Fruit fly (Drosophila melanogaster) whole organism, embryonic: ENCODE measurements around the gene CG10874.

Experiments
- Aef1 ChIP-seq: fragments of 200-800 bp; sonication (Bioruptor generic); IDR thresholded peaks from 3 replicates; pipeline ENCODE4 v1.3.6; 2022; ENCODE audit warnings: missing biosample characterization, missing genetic modification characterization
- BEAF-32 ChIP-seq: fragments of 200-800 bp; sonication (Bioruptor generic); optimal IDR thresholded peaks from 3 replicates; lab custom pipeline; 2017; ENCODE audit warnings: missing biosample characterization, missing genetic modification characterization, mild to moderate bottlenecking, moderate library complexity, missing genetic modification reagents
- CG10147 ChIP-seq: fragments of 200-800 bp; sonication (Bioruptor generic); optimal IDR thresholded peaks from 2 replicates; lab custom pipeline; 2019; ENCODE audit warnings: missing biosample characterization, mild to moderate bottlenecking, missing genetic modification characterization, moderate library complexity
- CG10979 ChIP-seq: fragments of 200-800 bp; sonication (Bioruptor generic); optimal IDR thresholded peaks from 2 replicates; lab custom pipeline; 2018; ENCODE audit warnings: missing biosample characterization, mild to moderate bottlenecking, missing genetic modification characterization, moderate library complexity
- CG11085 ChIP-seq: fragments of 200-800 bp; sonication (Bioruptor generic); IDR thresholded peaks from 2 replicates; pipeline ENCODE4 v1.3.6; 2022; ENCODE audit warnings: missing biosample characterization, missing genetic modification characterization
- CG11247 ChIP-seq: fragments of 200-800 bp; sonication (Bioruptor generic); IDR thresholded peaks from 2 replicates; pipeline ENCODE4 v1.3.6; 2022; ENCODE audit warnings: missing biosample characterization, missing genetic modification characterization
- CG11398 ChIP-seq: fragments of 200-800 bp; sonication (Bioruptor generic); optimal IDR thresholded peaks from 2 replicates; lab custom pipeline; 2016; ENCODE audit warnings: missing biosample characterization, missing genetic modification characterization
- CG11504 ChIP-seq: fragments of 200-800 bp; sonication (Bioruptor generic); optimal IDR thresholded peaks from 3 replicates; lab custom pipeline; 2019; ENCODE audit warnings: missing biosample characterization, mild to moderate bottlenecking, missing genetic modification characterization, moderate library complexity
- CG13287 ChIP-seq: fragments of 200-800 bp; sonication (Bioruptor generic); IDR thresholded peaks from 2 replicates; pipeline ENCODE4 v1.3.6; 2022; ENCODE audit warnings: missing biosample characterization, missing genetic modification characterization; ENCODE audit not compliant: partially characterized antibody
- CG7745 ChIP-seq: fragments of 200-800 bp; sonication (Bioruptor generic); optimal IDR thresholded peaks from 2 replicates; lab custom pipeline; 2018; ENCODE audit warnings: missing biosample characterization, mild to moderate bottlenecking, missing genetic modification characterization, moderate library complexity
- CG7963 ChIP-seq: fragments of 200-800 bp; sonication (Bioruptor generic); IDR thresholded peaks from 3 replicates; pipeline ENCODE4 v1.3.6; 2022; ENCODE audit warnings: missing biosample characterization, missing genetic modification characterization; ENCODE audit not compliant: partially characterized antibody
- CG9797 ChIP-seq: fragments of 200-800 bp; sonication (Bioruptor generic); optimal IDR thresholded peaks from 3 replicates; lab custom pipeline; 2018; ENCODE audit warnings: missing biosample characterization, mild to moderate bottlenecking, missing genetic modification characterization
- Dek ChIP-seq: fragments of 200-800 bp; sonication (Bioruptor generic); optimal IDR thresholded peaks from 3 replicates; lab custom pipeline; 2019; ENCODE audit warnings: missing biosample characterization, mild to moderate bottlenecking, missing genetic modification characterization, moderate library complexity
- Gsc ChIP-seq: fragments of 200-800 bp; sonication (Bioruptor generic); IDR thresholded peaks from 2 replicates; pipeline ENCODE4 v1.3.6; 2022; ENCODE audit warnings: missing biosample characterization, missing genetic modification characterization
- PHDP ChIP-seq: fragments of 200-800 bp; sonication (Bioruptor generic); optimal IDR thresholded peaks from 3 replicates; lab custom pipeline; 2018; ENCODE audit warnings: missing biosample characterization, mild to moderate bottlenecking, missing genetic modification characterization, moderate library complexity
- Sry-β ChIP-seq: fragments of 200-800 bp; sonication (Bioruptor generic); optimal IDR thresholded peaks from 2 replicates; lab custom pipeline; 2018; ENCODE audit warnings: missing biosample characterization, mild to moderate bottlenecking, missing genetic modification characterization, moderate library complexity
- Sry-δ ChIP-seq: fragments of 200-800 bp; sonication (Bioruptor generic); optimal IDR thresholded peaks from 2 replicates; lab custom pipeline; 2016; ENCODE audit warnings: missing biosample characterization, missing genetic modification characterization
- Tbp ChIP-seq: fragments of >200 bp; optimal IDR thresholded peaks from 2 replicates; lab custom pipeline; 2018; ENCODE audit warnings: missing biosample characterization, missing genetic modification characterization
- ci ChIP-seq: fragments of 200-800 bp; sonication (Bioruptor generic); IDR thresholded peaks from 3 replicates; pipeline ENCODE4 v1.3.6; 2022; ENCODE audit warnings: missing biosample characterization, missing genetic modification characterization
- corto ChIP-seq: fragments of 200-800 bp; sonication (Bioruptor generic); optimal IDR thresholded peaks from 2 replicates; lab custom pipeline; 2016; ENCODE audit warnings: missing biosample characterization, mild to moderate bottlenecking, missing genetic modification characterization, moderate library complexity
- crc ChIP-seq: fragments of 200-800 bp; sonication (Bioruptor generic); optimal IDR thresholded peaks from 2 replicates; lab custom pipeline; 2016; ENCODE audit warnings: missing biosample characterization, missing genetic modification characterization
- da ChIP-seq: fragments of 200-800 bp; sonication (Bioruptor generic); optimal IDR thresholded peaks from 2 replicates; lab custom pipeline; 2016; ENCODE audit warnings: missing biosample characterization, missing genetic modification characterization
- dati ChIP-seq: fragments of 200-800 bp; sonication (Bioruptor generic); IDR thresholded peaks from 2 replicates; pipeline ENCODE4 v1.3.6; 2022; ENCODE audit warnings: missing biosample characterization, missing genetic modification characterization
- dimm ChIP-seq: fragments of 200-800 bp; sonication (Bioruptor generic); IDR thresholded peaks from 2 replicates; pipeline ENCODE4 v1.3.6; 2022; ENCODE audit warnings: missing biosample characterization, missing genetic modification characterization
- disco-r ChIP-seq: fragments of 200-800 bp; sonication (Bioruptor generic); optimal IDR thresholded peaks from 2 replicates; lab custom pipeline; 2016; ENCODE audit warnings: missing biosample characterization, missing genetic modification characterization
- dmrt11E ChIP-seq: fragments of 200-800 bp; sonication (Bioruptor generic); optimal IDR thresholded peaks from 3 replicates; lab custom pipeline; 2018; ENCODE audit warnings: missing biosample characterization, mild to moderate bottlenecking, missing genetic modification characterization, moderate library complexity
- dpn ChIP-seq, 2 experiments: fragments of 200-800 bp; sonication (Bioruptor generic); optimal IDR thresholded peaks; 3 replicates each; lab custom pipeline; 2016; ENCODE audit warnings: missing biosample characterization in 2 of 2, missing genetic modification characterization in 2 of 2
- dysf ChIP-seq: fragments of 200-800 bp; sonication (Bioruptor generic); IDR thresholded peaks from 3 replicates; pipeline ENCODE4 v1.3.6; 2022; ENCODE audit warnings: missing biosample characterization, missing genetic modification characterization
- gcm2 ChIP-seq: fragments of 200-800 bp; sonication (Bioruptor generic); optimal IDR thresholded peaks from 2 replicates; lab custom pipeline; 2016; ENCODE audit warnings: missing biosample characterization, missing genetic modification characterization
- hbn ChIP-seq: fragments of 200-800 bp; sonication (Bioruptor generic); IDR thresholded peaks from 2 replicates; pipeline ENCODE4 v1.3.6; 2022; ENCODE audit warnings: missing biosample characterization, missing genetic modification characterization; ENCODE audit not compliant: partially characterized antibody
- luna ChIP-seq: fragments of 200-800 bp; sonication (Bioruptor generic); optimal IDR thresholded peaks from 2 replicates; lab custom pipeline; 2016; ENCODE audit warnings: missing biosample characterization, missing genetic modification characterization
- nmo ChIP-seq: fragments of 200-800 bp; sonication (Bioruptor generic); optimal IDR thresholded peaks from 2 replicates; lab custom pipeline; 2018; ENCODE audit warnings: missing biosample characterization, mild to moderate bottlenecking, missing genetic modification characterization, moderate library complexity
- otp ChIP-seq: fragments of 200-800 bp; sonication (Bioruptor generic); IDR thresholded peaks from 3 replicates; pipeline ENCODE4, ENCODE4 v1.3.6; 2022; ENCODE audit warnings: missing biosample characterization, missing genetic modification characterization
- pfk ChIP-seq: fragments of 200-800 bp; sonication (Bioruptor generic); optimal IDR thresholded peaks from 2 replicates; lab custom pipeline; 2018; ENCODE audit warnings: missing biosample characterization, mild to moderate bottlenecking, missing genetic modification characterization, moderate library complexity
- pho ChIP-seq: fragments of 200-800 bp; sonication (Bioruptor generic); optimal IDR thresholded peaks from 2 replicates; lab custom pipeline; 2016; ENCODE audit warnings: missing biosample characterization, missing genetic modification characterization
- pzg ChIP-seq: fragments of 200-800 bp; sonication (Bioruptor generic); optimal IDR thresholded peaks from 3 replicates; lab custom pipeline; 2018; ENCODE audit warnings: missing biosample characterization, mild to moderate bottlenecking, missing genetic modification characterization, moderate library complexity
- rib ChIP-seq: fragments of 200-800 bp; sonication (Bioruptor generic); IDR thresholded peaks from 2 replicates; pipeline ENCODE4 v1.3.6; 2022; ENCODE audit warnings: missing biosample characterization, missing genetic modification characterization
- ro ChIP-seq: fragments of 200-800 bp; sonication (Bioruptor generic); IDR thresholded peaks from 2 replicates; pipeline ENCODE4 v1.3.6; 2022; ENCODE audit warnings: missing biosample characterization, missing genetic modification characterization
- so ChIP-seq: fragments of 200-800 bp; sonication (Bioruptor generic); IDR thresholded peaks from 3 replicates; pipeline ENCODE4 v1.3.6; 2022; ENCODE audit warnings: missing biosample characterization, missing genetic modification characterization
- sqz ChIP-seq: fragments of 200-800 bp; sonication (Bioruptor generic); optimal IDR thresholded peaks from 3 replicates; lab custom pipeline; 2018; ENCODE audit warnings: missing biosample characterization, mild to moderate bottlenecking, missing genetic modification characterization
- tgo ChIP-seq: fragments of 200-800 bp; sonication (Bioruptor generic); IDR thresholded peaks from 3 replicates; pipeline ENCODE4 v1.3.6; 2022; ENCODE audit warnings: missing biosample characterization, missing genetic modification characterization
- tio ChIP-seq: fragments of 200-800 bp; sonication (Bioruptor generic); optimal IDR thresholded peaks from 2 replicates; lab custom pipeline; 2017; ENCODE audit warnings: missing biosample characterization, missing genetic modification characterization, inconsistent platforms
- wdn ChIP-seq: fragments of 200-800 bp; sonication (Bioruptor generic); IDR thresholded peaks from 2 replicates; pipeline ENCODE4 v1.3.6; 2022; ENCODE audit warnings: missing biosample characterization, missing genetic modification characterization
- zen2 ChIP-seq: fragments of 200-800 bp; sonication (Bioruptor generic); IDR thresholded peaks from 3 replicates; pipeline ENCODE4 v1.3.6; 2022; ENCODE audit warnings: missing biosample characterization, missing genetic modification characterization; ENCODE audit not compliant: partially characterized antibody
- zfh1 ChIP-seq: fragments of 200-800 bp; sonication (Bioruptor generic); IDR thresholded peaks from 3 replicates; pipeline ENCODE4 v1.3.6; 2022; ENCODE audit warnings: missing biosample characterization, missing genetic modification characterization

CG10874 gene

DNA sequence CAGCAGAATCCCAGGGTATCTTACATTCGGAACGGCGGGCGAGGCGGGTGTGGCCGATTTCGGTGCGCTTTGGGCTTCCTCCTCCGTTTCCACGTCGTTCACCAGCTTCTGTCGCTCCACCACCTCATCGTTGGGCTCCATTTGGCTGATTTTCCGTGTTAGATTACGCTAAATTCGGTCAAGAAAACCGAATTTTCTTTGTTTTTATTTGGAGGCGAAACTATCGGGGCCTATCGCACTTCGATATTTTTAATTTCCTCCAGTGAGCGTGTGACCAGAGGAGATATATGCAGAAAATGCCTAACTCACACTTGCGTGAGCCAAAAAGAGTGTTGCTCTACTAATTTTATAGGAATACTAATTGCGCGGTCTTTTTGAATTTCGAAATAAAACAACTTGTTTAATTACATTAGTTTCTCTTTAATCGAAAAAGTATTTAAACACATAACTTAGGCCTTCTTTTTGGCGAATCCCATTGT lies at the start of gene CG10874 (continued):
- TF ChIP-seq so: no peak
- TF ChIP-seq tio (GFP tag; lab: Kevin White, UChicago): no peak
- TF ChIP-seq PHDP (tag; lab: Kevin White, UChicago): peak; percentile 18
- no peak for TF ChIP-seq dpn (GFP tag; optimal IDR thresholded peaks at IDR 0.05; lab: Kevin White, UChicago)
- TF ChIP-seq CG9797 (GFP tag; lab: Kevin White, UChicago): peak; percentile 81
- no peak for TF ChIP-seq CG10147
- TF ChIP-seq pfk: no peak
- no peak for TF ChIP-seq dysf (GFP tag; lab: Robert Waterston, UW)
- TF ChIP-seq Dek (tag; lab: Kevin White, UChicago): peak; percentile 17
- peak; percentile 10 for TF ChIP-seq CG11504
- TF ChIP-seq wdn (GFP tag; lab: Robert Waterston, UW): no peak
- TF ChIP-seq corto (GFP tag; lab: Kevin White, UChicago): no peak

DNA sequence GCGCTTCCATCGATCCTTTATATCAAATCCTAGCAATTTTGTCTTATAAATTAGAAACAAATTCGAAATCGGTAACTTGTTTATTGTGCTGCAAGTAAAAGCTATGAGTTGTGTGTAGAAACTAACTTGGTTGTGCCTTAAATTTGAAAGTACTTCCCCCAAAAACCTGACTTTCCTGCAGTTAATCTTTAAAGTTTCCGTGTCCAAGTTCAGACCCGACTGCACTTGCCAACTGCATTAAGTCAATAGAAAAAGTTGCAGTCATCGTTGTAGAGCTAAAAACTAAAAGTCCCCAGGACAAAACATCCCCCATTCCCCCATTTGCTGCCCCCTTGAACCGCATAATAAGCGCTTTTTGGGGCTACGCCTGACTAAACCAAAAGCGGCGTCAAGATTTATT lies 48.3 kb upstream of the CG10874 start, which contains the start of gene Tengl1:
Gene Tengl1, minus strand, starts transcription at position 101 of the 400 bp plus-strand sequence.
- no peak for TF ChIP-seq gcm2 (GFP tag; lab: Kevin White, UChicago)
- TF ChIP-seq tgo: no peak
- TF ChIP-seq Tbp (GFP tag; lab: Kevin White, UChicago): no peak
- TF ChIP-seq CG11247 (GFP tag; lab: Robert Waterston, UW): no peak
- TF ChIP-seq disco-r (GFP tag; lab: Kevin White, UChicago): no peak
- TF ChIP-seq CG7745 (tag; lab: Kevin White, UChicago): no peak
- TF ChIP-seq Gsc (GFP tag; lab: Robert Waterston, UW): no peak
- no peak for TF ChIP-seq otp (GFP tag; lab: Robert Waterston, UW)
- TF ChIP-seq sqz (GFP tag; lab: Kevin White, UChicago): no peak
- no peak for TF ChIP-seq dmrt11E (tag; lab: Kevin White, UChicago)

DNA sequence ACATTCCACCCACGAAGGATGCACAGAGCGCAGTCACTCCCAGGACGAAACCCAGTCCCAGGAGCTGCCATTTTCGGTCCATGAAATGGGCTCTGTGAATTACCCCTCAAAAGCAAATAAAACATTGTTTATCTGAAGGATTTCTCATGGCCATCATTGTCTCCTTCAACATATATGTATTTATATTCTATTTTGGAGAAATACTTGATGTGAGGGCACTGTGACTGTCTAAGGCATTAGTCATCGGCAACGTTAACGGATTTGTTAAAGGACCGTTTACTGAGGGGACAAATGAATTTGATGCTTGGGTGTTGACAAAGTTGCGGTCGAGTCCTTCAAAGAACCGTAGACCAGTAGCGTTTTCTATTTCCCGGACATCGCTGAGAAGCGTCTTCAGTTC lies 47.1 kb upstream of the CG10874 start, which contains the start of gene Tengl2:
Gene Tengl2, minus strand, starts transcription at position 101 of the 400 bp plus-strand sequence.
- no peak for TF ChIP-seq pho (GFP tag; lab: Kevin White, UChicago)
- no peak for TF ChIP-seq crc
- TF ChIP-seq, all 482 proteins: peak for 0

- TF ChIP-seq rib (GFP tag; lab: Robert Waterston, UW): no peak
- no peak for TF ChIP-seq ro (GFP tag; lab: Robert Waterston, UW)
- no peak for TF ChIP-seq CG11085 (GFP tag; lab: Robert Waterston, UW)
- TF ChIP-seq luna (GFP tag; lab: Kevin White, UChicago): no peak
- TF ChIP-seq dimm (GFP tag; lab: Robert Waterston, UW): no peak
- no peak for TF ChIP-seq Sry-β
- no peak for TF ChIP-seq ci (GFP tag; lab: Robert Waterston, UW)
- TF ChIP-seq CG11398 (GFP tag; lab: Kevin White, UChicago): no peak
- no peak for TF ChIP-seq zfh1 (GFP tag; lab: Robert Waterston, UW)
- TF ChIP-seq gcm2 (GFP tag; lab: Kevin White, UChicago): no peak
These were observed 46.0 kb upstream of the CG10874 start, which contains the start of gene Tengl3 for dm6 chr2L:2238151-2238550. TSS of gene Tengl3 (minus strand) at chr2L:2238251.

- TF ChIP-seq CG7963 (peak; percentile 95), dati (no peak), CG13287 (peak; percentile 97), hbn (GFP tag; lab: Robert Waterston, UW) (peak; percentile 76), nmo (GFP tag; lab: Kevin White, UChicago) (peak; percentile 22), BEAF-32 (GFP tag; lab: Kevin White, UChicago) (peak; percentile 61), pzg (GFP tag; lab: Kevin White, UChicago) (peak; percentile 84), Aef1 (GFP tag; lab: Robert Waterston, UW) (no peak), Sry-δ (GFP tag; lab: Kevin White, UChicago) (peak; percentile 74), da (GFP tag; lab: Kevin White, UChicago) (no peak), zen2 (GFP tag; lab: Robert Waterston, UW) (peak; percentile 96), CG10979 (tag; lab: Kevin White, UChicago) (peak; percentile 20)
These were observed 44.5 kb upstream of the CG10874 start, which contains the start of gene Sec24CD for dm6 chr2L:2236722-2237121. TSS of gene Sec24CD (minus strand) at chr2L:2236844.
